Worm (Caenorhabditis elegans) whole organism, L1 larva: ENCODE measurements around the gene F25D1.3.

Experiments used
- C04F5.9 ChIP-seq: sonication (generic microtip); optimal IDR thresholded peaks from 2 replicates; lab custom pipeline; 2016; ENCODE audit warnings: missing genetic modification characterization, missing compliant biosample characterization
- C16A3.4 ChIP-seq: fragments of 150-350 bp; optimal IDR thresholded peaks from 2 replicates; lab custom pipeline; 2014; ENCODE audit warnings: missing biosample characterization, missing genetic modification characterization
- F16B12.6 ChIP-seq: fragments of 150-350 bp; optimal IDR thresholded peaks from 2 replicates; lab custom pipeline; 2014; ENCODE audit warnings: missing biosample characterization, missing genetic modification characterization
- aha-1 ChIP-seq: fragments of 150-350 bp; optimal IDR thresholded peaks from 2 replicates; lab custom pipeline; 2014; ENCODE audit warnings: missing biosample characterization, missing genetic modification characterization
- alr-1 ChIP-seq: fragments of 200-800 bp; sonication (Bioruptor generic); optimal IDR thresholded peaks from 2 replicates; lab custom pipeline; 2018; ENCODE audit warnings: borderline replicate concordance, mild to moderate bottlenecking, missing genetic modification characterization, missing compliant biosample characterization
- blmp-1 ChIP-seq: fragments of 150-350 bp; optimal IDR thresholded peaks from 2 replicates; lab custom pipeline; 2014; ENCODE audit warnings: missing biosample characterization, missing genetic modification characterization
- ceh-63 ChIP-seq: fragments of 200-800 bp; sonication (Bioruptor generic); optimal IDR thresholded peaks from 2 replicates; lab custom pipeline; 2018; ENCODE audit warnings: mild to moderate bottlenecking, missing genetic modification characterization, missing compliant biosample characterization
- ceh-82 ChIP-seq, 3 experiments: fragments of 150-350 bp in 1 of 3; sonication (generic microtip) in 2 of 3; optimal IDR thresholded peaks; 2 replicates each; lab custom pipeline; 2014 to 2017; ENCODE audit warnings: missing biosample characterization in 3 of 3, missing genetic modification characterization in 3 of 3
- ceh-88 ChIP-seq: fragments of 200-800 bp; sonication (Bioruptor generic); IDR thresholded peaks from 2 replicates; pipeline ENCODE4 v1.3.6; 2022; ENCODE audit warnings: missing genetic modification characterization, missing compliant biosample characterization
- ceh-90 ChIP-seq: sonication (generic microtip); optimal IDR thresholded peaks from 2 replicates; lab custom pipeline; 2016; ENCODE audit warnings: missing genetic modification characterization, missing compliant biosample characterization
- dsc-1 ChIP-seq: sonication (generic microtip); optimal IDR thresholded peaks from 2 replicates; lab custom pipeline; 2016; ENCODE audit warnings: mild to moderate bottlenecking, missing genetic modification characterization, missing compliant biosample characterization
- efl-1 ChIP-seq, 4 experiments: fragments of 150-350 bp; optimal IDR thresholded peaks in 3 of 4; peaks in 1 of 4; 1 replicate in 1 of 4; 2 replicates in 3 of 4; lab custom pipeline; 2014; ENCODE audit warnings: missing biosample characterization in 2 of 4, missing genetic modification characterization in 2 of 4, missing genetic modification reagents in 2 of 4
- egl-27 ChIP-seq, 2 experiments: fragments of 150-350 bp in 1 of 2; sonication (generic microtip); optimal IDR thresholded peaks; 3 replicates each; lab custom pipeline; 2017 to 2018; ENCODE audit warnings: missing biosample characterization in 2 of 2, missing genetic modification characterization in 2 of 2, missing genetic modification reagents in 2 of 2
- elt-3 ChIP-seq, 6 experiments: fragments of 150-350 bp in 1 of 6; sonication (generic microtip); optimal IDR thresholded peaks; 2 replicates each; lab custom pipeline; 2017 to 2018; ENCODE audit warnings: missing biosample characterization in 6 of 6, missing genetic modification characterization in 6 of 6, inconsistent platforms in 1 of 6
- fkh-10 ChIP-seq: sonication (generic microtip); optimal IDR thresholded peaks from 2 replicates; lab custom pipeline; 2017; ENCODE audit warnings: missing biosample characterization, missing genetic modification reagents, missing genetic modification characterization
- fos-1 ChIP-seq: fragments of 150-350 bp; optimal IDR thresholded peaks from 2 replicates; lab custom pipeline; 2014; ENCODE audit warnings: missing biosample characterization, missing genetic modification characterization
- grh-1 ChIP-seq: fragments of 200-800 bp; sonication (Bioruptor generic); IDR thresholded peaks from 2 replicates; pipeline ENCODE4 v1.3.6; 2022; ENCODE audit warnings: missing genetic modification reagents, missing genetic modification characterization, missing compliant biosample characterization
- irx-1 ChIP-seq: sonication (generic microtip); optimal IDR thresholded peaks from 2 replicates; lab custom pipeline; 2016; ENCODE audit warnings: missing genetic modification characterization, missing compliant biosample characterization
- lin-13 ChIP-seq: fragments of 150-350 bp; optimal IDR thresholded peaks from 2 replicates; lab custom pipeline; 2014; ENCODE audit warnings: missing biosample characterization, missing genetic modification reagents, missing genetic modification characterization
- lin-15B ChIP-seq: fragments of 150-350 bp; sonication (generic microtip); optimal IDR thresholded peaks from 3 replicates; lab custom pipeline; 2014; ENCODE audit warnings: missing biosample characterization, missing genetic modification characterization
- lin-39 ChIP-seq: fragments of 150-350 bp; optimal IDR thresholded peaks from 2 replicates; lab custom pipeline; 2014; ENCODE audit warnings: missing biosample characterization, missing genetic modification reagents, missing genetic modification characterization
- lir-3 ChIP-seq: sonication (generic microtip); optimal IDR thresholded peaks from 2 replicates; lab custom pipeline; 2016; ENCODE audit warnings: mild to moderate bottlenecking, missing genetic modification characterization, moderate library complexity, missing compliant biosample characterization; ENCODE audit not compliant: poor library complexity
- mdl-1 ChIP-seq, 2 experiments: fragments of 150-350 bp; optimal IDR thresholded peaks; 2 replicates each; lab custom pipeline; 2014 to 2017; ENCODE audit warnings: missing biosample characterization in 2 of 2, missing genetic modification characterization in 2 of 2, inconsistent platforms in 1 of 2
- mef-2 ChIP-seq: fragments of 150-350 bp; optimal IDR thresholded peaks from 2 replicates; lab custom pipeline; 2014; ENCODE audit warnings: missing biosample characterization, missing genetic modification characterization
- nhr-11 ChIP-seq: fragments of 150-350 bp; optimal IDR thresholded peaks from 2 replicates; lab custom pipeline; 2014; ENCODE audit warnings: missing biosample characterization, missing genetic modification characterization
- nhr-12 ChIP-seq: sonication (generic microtip); optimal IDR thresholded peaks from 2 replicates; lab custom pipeline; 2017; ENCODE audit warnings: missing biosample characterization, missing genetic modification characterization
- nhr-19 ChIP-seq: fragments of 200-800 bp; sonication (Bioruptor generic); conservative IDR thresholded peaks from 2 replicates; pipeline ENCODE4 v1.3.6; 2022; ENCODE audit warnings: missing genetic modification characterization, missing compliant biosample characterization
- nhr-237 ChIP-seq: fragments of 150-350 bp; optimal IDR thresholded peaks from 2 replicates; lab custom pipeline; 2014; ENCODE audit warnings: missing biosample characterization, missing genetic modification characterization
- nhr-47 ChIP-seq: sonication (generic microtip); optimal IDR thresholded peaks from 2 replicates; lab custom pipeline; 2016; ENCODE audit warnings: mild to moderate bottlenecking, missing genetic modification characterization, moderate library complexity, missing compliant biosample characterization
- nhr-71 ChIP-seq: sonication (generic microtip); optimal IDR thresholded peaks from 2 replicates; lab custom pipeline; 2016; ENCODE audit warnings: mild to moderate bottlenecking, missing genetic modification characterization, moderate library complexity, missing compliant biosample characterization
- nhr-84 ChIP-seq: sonication (generic microtip); optimal IDR thresholded peaks from 2 replicates; lab custom pipeline; 2017; ENCODE audit warnings: missing biosample characterization, missing genetic modification characterization
- pag-3 ChIP-seq: sonication (generic microtip); optimal IDR thresholded peaks from 2 replicates; lab custom pipeline; 2017; ENCODE audit warnings: missing genetic modification characterization, mild to moderate bottlenecking, missing compliant biosample characterization, antibody characterized with exemption, borderline replicate concordance; ENCODE audit not compliant: insufficient read depth
- pax-3 ChIP-seq: fragments of 200-800 bp; sonication (Bioruptor generic); optimal IDR thresholded peaks from 2 replicates; lab custom pipeline; 2018; ENCODE audit warnings: mild to moderate bottlenecking, missing genetic modification characterization, moderate library complexity, missing compliant biosample characterization
- pqm-1 ChIP-seq: sonication (generic microtip); optimal IDR thresholded peaks from 3 replicates; lab custom pipeline; 2017; ENCODE audit warnings: missing biosample characterization, missing genetic modification characterization
- rnt-1 ChIP-seq: sonication (generic microtip); optimal IDR thresholded peaks from 2 replicates; lab custom pipeline; 2016; ENCODE audit warnings: mild to moderate bottlenecking, missing genetic modification characterization, moderate library complexity, missing compliant biosample characterization
- snpc-4 ChIP-seq: fragments of 150-350 bp; optimal IDR thresholded peaks from 2 replicates; lab custom pipeline; 2014; ENCODE audit warnings: missing biosample characterization, missing genetic modification characterization
- sox-4 ChIP-seq: sonication (generic microtip); optimal IDR thresholded peaks from 2 replicates; lab custom pipeline; 2016; ENCODE audit warnings: missing genetic modification characterization, missing compliant biosample characterization
- sup-37 ChIP-seq: fragments of 200-800 bp; sonication (Bioruptor generic); optimal IDR thresholded peaks from 2 replicates; lab custom pipeline; 2018; ENCODE audit warnings: mild to moderate bottlenecking, missing genetic modification characterization, missing compliant biosample characterization
- swsn-7 ChIP-seq: sonication (generic microtip); optimal IDR thresholded peaks from 2 replicates; lab custom pipeline; 2016; ENCODE audit warnings: missing genetic modification characterization, missing compliant biosample characterization
- tbx-2 ChIP-seq: sonication (generic microtip); optimal IDR thresholded peaks from 2 replicates; lab custom pipeline; 2016; ENCODE audit warnings: missing genetic modification characterization, missing compliant biosample characterization
- tlp-1 ChIP-seq: fragments of 150-350 bp; optimal IDR thresholded peaks from 2 replicates; lab custom pipeline; 2014; ENCODE audit warnings: missing biosample characterization, missing genetic modification characterization
- unc-30 ChIP-seq: sonication (generic microtip); optimal IDR thresholded peaks from 2 replicates; lab custom pipeline; 2017; ENCODE audit warnings: missing biosample characterization, missing genetic modification characterization
- unc-86 ChIP-seq: sonication (generic microtip); optimal IDR thresholded peaks from 2 replicates; lab custom pipeline; 2016; ENCODE audit warnings: missing genetic modification characterization, missing compliant biosample characterization
- unc-98 ChIP-seq: fragments of 200-800 bp; sonication (Bioruptor generic); IDR thresholded peaks from 2 replicates; pipeline ENCODE4 v1.3.6; 2022; ENCODE audit warnings: missing genetic modification characterization, missing compliant biosample characterization
- vab-15 ChIP-seq: sonication (generic microtip); optimal IDR thresholded peaks from 2 replicates; lab custom pipeline; 2017; ENCODE audit warnings: missing genotype, mild to moderate bottlenecking, missing genetic modification characterization, missing compliant biosample characterization
- xbp-1 ChIP-seq: sonication (generic microtip); optimal IDR thresholded peaks from 2 replicates; lab custom pipeline; 2016; ENCODE audit warnings: missing genetic modification characterization, missing compliant biosample characterization
- zag-1 ChIP-seq: fragments of 150-350 bp; optimal IDR thresholded peaks from 2 replicates; lab custom pipeline; 2014; ENCODE audit warnings: missing biosample characterization, missing genetic modification characterization
- ztf-11 ChIP-seq, 2 experiments: sonication (generic microtip); optimal IDR thresholded peaks; 2 replicates each; lab custom pipeline; 2016 to 2017; ENCODE audit warnings: missing genetic modification characterization in 2 of 2, missing biosample characterization in 1 of 2, missing compliant biosample characterization in 1 of 2
- ztf-4 ChIP-seq: fragments of 150-350 bp; optimal IDR thresholded peaks from 2 replicates; lab custom pipeline; 2014; ENCODE audit warnings: missing biosample characterization, missing genetic modification characterization

F25D1.3 gene

ce11 chrV:10536808-10537207 is 8.3 kb downstream of the F25D1.3 start (continued):
- peak; percentile 89 for TF ChIP-seq irx-1 (tag; lab: Kevin White, UChicago)
- peak; percentile 92 for TF ChIP-seq blmp-1 (tag; lab: Kevin White, UChicago)
- peak; percentile 95 for TF ChIP-seq tbx-2 (tag; lab: Kevin White, UChicago)
- TF ChIP-seq nhr-84 (tag; lab: Kevin White, UChicago) = no peak
- peak; percentile 92 for TF ChIP-seq dsc-1 (tag; lab: Kevin White, UChicago)
- peak; percentile 77 for TF ChIP-seq sup-37 (GFP tag; lab: Kevin White, UChicago)
- TF ChIP-seq rnt-1 (tag; lab: Kevin White, UChicago) = peak; percentile 96
- TF ChIP-seq F16B12.6 (tag; lab: Kevin White, UChicago) = peak; percentile 57
- TF ChIP-seq efl-1 (optimal IDR thresholded peaks at IDR 0.05; lab: Kevin White, UChicago) = peak; percentile 82 to 98
- TF ChIP-seq efl-1 (GFP tag; optimal IDR thresholded peaks at IDR 0.05 in 1 of 2; lab: Kevin White, UChicago) = peak; percentile 96 to 100
- TF ChIP-seq sox-4 (tag; lab: Kevin White, UChicago) = peak; percentile 79
- TF ChIP-seq nhr-47 (tag; lab: Kevin White, UChicago) = peak; percentile 96
- TF ChIP-seq pqm-1 (tag; lab: Kevin White, UChicago) = no peak
- no peak for TF ChIP-seq pag-3 (tag; lab: Kevin White, UChicago)
- peak; percentile 44 for TF ChIP-seq aha-1
- TF ChIP-seq C16A3.4 = peak; percentile 96
- peak in 1 of 2 experiments; percentile 40 for TF ChIP-seq egl-27 (tag; optimal IDR thresholded peaks at IDR 0.05; lab: Kevin White, UChicago)
- TF ChIP-seq tlp-1 (tag; lab: Kevin White, UChicago) = no peak
- peak; percentile 74 for TF ChIP-seq nhr-11 (tag; lab: Kevin White, UChicago)
- no peak for TF ChIP-seq ceh-63
- TF ChIP-seq fkh-10 (GFP tag; lab: Kevin White, UChicago) = peak; percentile 84
- peak; percentile 79 for TF ChIP-seq pax-3
- TF ChIP-seq xbp-1 = peak; percentile 94
- TF ChIP-seq zag-1 (tag; lab: Kevin White, UChicago) = no peak
- TF ChIP-seq unc-98 (GFP tag; lab: Robert Waterston, UW) = no peak
- TF ChIP-seq unc-86 (tag; lab: Kevin White, UChicago) = peak; percentile 89
- no peak for TF ChIP-seq nhr-12 (tag; lab: Kevin White, UChicago)
- peak; percentile 42 for TF ChIP-seq vab-15 (tag; lab: Kevin White, UChicago)
- peak; percentile 96 for TF ChIP-seq nhr-71
- peak in 3 of 6 experiments; percentile 78 to 84 (median 78) for TF ChIP-seq elt-3 (tag; optimal IDR thresholded peaks at IDR 0.05; lab: Kevin White, UChicago)
- TF ChIP-seq lir-3 (tag; lab: Kevin White, UChicago) = peak; percentile 86
- TF ChIP-seq nhr-237 (tag; lab: Kevin White, UChicago) = peak; percentile 76
- peak; percentile 34 to 94 for TF ChIP-seq mdl-1 (tag; optimal IDR thresholded peaks at IDR 0.05; lab: Kevin White, UChicago)
- TF ChIP-seq lin-39 (tag; lab: Kevin White, UChicago) = peak; percentile 81
- peak; percentile 80 for TF ChIP-seq lin-13 (GFP tag; lab: Kevin White, UChicago)
- peak; percentile 82 to 93 (median 86) for TF ChIP-seq ceh-82 (tag; optimal IDR thresholded peaks at IDR 0.05; lab: Kevin White, UChicago)
- TF ChIP-seq C04F5.9 (tag; lab: Kevin White, UChicago) = peak; percentile 69
- TF ChIP-seq alr-1 (tag; lab: Kevin White, UChicago) = no peak
- peak; percentile 94 for TF ChIP-seq nhr-19 (GFP tag; lab: Robert Waterston, UW)
- peak; percentile 94 for TF ChIP-seq swsn-7 (tag; lab: Kevin White, UChicago)
- peak; percentile 92 for TF ChIP-seq fos-1 (tag; lab: Kevin White, UChicago)

ce11 chrV:10539114-10539513 is 10.6 kb downstream of the F25D1.3 start, which contains the start of gene F25D1.8:
Gene F25D1.8, plus strand, starts transcription at chrV:10539414.
- TF ChIP-seq unc-30 (tag; lab: Kevin White, UChicago) (no peak), grh-1 (no peak), blmp-1 (tag; lab: Kevin White, UChicago) (no peak), tbx-2 (tag; lab: Kevin White, UChicago) (no peak), nhr-84 (tag; lab: Kevin White, UChicago) (no peak), ceh-88 (GFP tag; lab: Robert Waterston, UW) (no peak), ceh-90 (tag; lab: Kevin White, UChicago) (no peak), rnt-1 (tag; lab: Kevin White, UChicago) (no peak), fkh-10 (GFP tag; lab: Kevin White, UChicago) (no peak), unc-86 (tag; lab: Kevin White, UChicago) (no peak), lin-15B (no peak), ztf-4 (tag; lab: Kevin White, UChicago) (no peak), mef-2 (tag; lab: Kevin White, UChicago) (no peak), snpc-4 (tag; lab: Kevin White, UChicago) (no peak), nhr-237 (tag; lab: Kevin White, UChicago) (no peak), lir-3 (tag; lab: Kevin White, UChicago) (no peak), ztf-11 (tag; optimal IDR thresholded peaks at IDR 0.05; lab: Kevin White, UChicago) (no peak)
